Worm (Caenorhabditis elegans) whole organism, L1 larva: ENCODE results near the gene lin-36.
A peak's percentile ranks its signal among the peaks of the same experiment; 100 is the strongest.

Experiments used
- C04F5.9 ChIP-seq: sonication (generic microtip); optimal IDR thresholded peaks from 2 replicates; lab custom pipeline; 2016; ENCODE audit warnings: missing genetic modification characterization, missing compliant biosample characterization
- Y116A8C.19 ChIP-seq: sonication (generic microtip); optimal IDR thresholded peaks from 2 replicates; lab custom pipeline; 2016; ENCODE audit warnings: missing compliant biosample characterization, missing genetic modification characterization, borderline replicate concordance
- aly-2 ChIP-seq: fragments of 150-350 bp; optimal IDR thresholded peaks from 2 replicates; lab custom pipeline; 2014; ENCODE audit warnings: missing biosample characterization, missing genetic modification characterization
- ama-1 ChIP-seq: fragments of 150-350 bp; optimal IDR thresholded peaks from 2 replicates; lab custom pipeline; 2014
- blmp-1 ChIP-seq: fragments of 150-350 bp; optimal IDR thresholded peaks from 2 replicates; lab custom pipeline; 2014; ENCODE audit warnings: missing biosample characterization, missing genetic modification characterization
- ceh-82 ChIP-seq, 3 experiments: fragments of 150-350 bp in 1 of 3; sonication (generic microtip) in 2 of 3; optimal IDR thresholded peaks; 2 replicates each; lab custom pipeline; 2014 to 2017; ENCODE audit warnings: missing biosample characterization in 3 of 3, missing genetic modification characterization in 3 of 3
- ceh-88 ChIP-seq: fragments of 200-800 bp; sonication (Bioruptor generic); IDR thresholded peaks from 2 replicates; pipeline ENCODE4 v1.3.6; 2022; ENCODE audit warnings: missing genetic modification characterization, missing compliant biosample characterization
- ces-1 ChIP-seq: fragments of 150-350 bp; optimal IDR thresholded peaks from 2 replicates; lab custom pipeline; 2014; ENCODE audit warnings: missing biosample characterization, missing genetic modification reagents, missing genetic modification characterization
- dpl-1 ChIP-seq, 3 experiments: fragments of 150-350 bp in 2 of 3; sonication (generic microtip) in 1 of 3; optimal IDR thresholded peaks; 2 replicates each; lab custom pipeline; 2014 to 2017; ENCODE audit warnings: missing biosample characterization in 3 of 3, missing genetic modification characterization in 3 of 3, missing genetic modification reagents in 3 of 3
- dsc-1 ChIP-seq: sonication (generic microtip); optimal IDR thresholded peaks from 2 replicates; lab custom pipeline; 2016; ENCODE audit warnings: mild to moderate bottlenecking, missing genetic modification characterization, missing compliant biosample characterization
- efl-1 ChIP-seq, 4 experiments: fragments of 150-350 bp; optimal IDR thresholded peaks in 3 of 4; peaks in 1 of 4; 1 replicate in 1 of 4; 2 replicates in 3 of 4; lab custom pipeline; 2014; ENCODE audit warnings: missing biosample characterization in 2 of 4, missing genetic modification characterization in 2 of 4, missing genetic modification reagents in 2 of 4
- elt-3 ChIP-seq, 6 experiments: fragments of 150-350 bp in 1 of 6; sonication (generic microtip); optimal IDR thresholded peaks; 2 replicates each; lab custom pipeline; 2017 to 2018; ENCODE audit warnings: missing biosample characterization in 6 of 6, missing genetic modification characterization in 6 of 6, inconsistent platforms in 1 of 6
- fkh-10 ChIP-seq: sonication (generic microtip); optimal IDR thresholded peaks from 2 replicates; lab custom pipeline; 2017; ENCODE audit warnings: missing biosample characterization, missing genetic modification reagents, missing genetic modification characterization
- fkh-8 ChIP-seq: sonication (generic microtip); optimal IDR thresholded peaks from 2 replicates; lab custom pipeline; 2016; ENCODE audit warnings: mild to moderate bottlenecking, missing genetic modification characterization, missing compliant biosample characterization
- hpl-2 ChIP-seq: fragments of 150-350 bp; optimal IDR thresholded peaks from 2 replicates; lab custom pipeline; 2014; ENCODE audit warnings: missing biosample characterization, missing genetic modification reagents, missing genetic modification characterization
- isw-1 ChIP-seq: fragments of 200-800 bp; sonication (Bioruptor generic); IDR thresholded peaks from 2 replicates; pipeline ENCODE4 v1.3.6; 2022; ENCODE audit warnings: missing genetic modification characterization, missing compliant biosample characterization
- jun-1 ChIP-seq: fragments of 150-350 bp; optimal IDR thresholded peaks from 2 replicates; lab custom pipeline; 2014; ENCODE audit warnings: missing biosample characterization, missing genetic modification reagents, missing genetic modification characterization
- lin-14 ChIP-seq: fragments of 200-800 bp; sonication (Bioruptor generic); optimal IDR thresholded peaks from 2 replicates; lab custom pipeline; 2018; ENCODE audit warnings: mild to moderate bottlenecking, missing genetic modification characterization, moderate library complexity, missing compliant biosample characterization
- lin-35 ChIP-seq, 2 experiments: fragments of 150-350 bp; optimal IDR thresholded peaks; 2 replicates each; lab custom pipeline; 2014; ENCODE audit warnings: missing biosample characterization in 2 of 2, missing genetic modification characterization in 2 of 2, missing genetic modification reagents in 2 of 2
- lin-39 ChIP-seq: fragments of 150-350 bp; optimal IDR thresholded peaks from 2 replicates; lab custom pipeline; 2014; ENCODE audit warnings: missing biosample characterization, missing genetic modification reagents, missing genetic modification characterization
- lsy-2 ChIP-seq, 2 experiments: fragments of 150-350 bp; optimal IDR thresholded peaks; 2 replicates each; lab custom pipeline; 2014; ENCODE audit warnings: missing biosample characterization in 2 of 2, missing genetic modification characterization in 2 of 2
- mef-2 ChIP-seq: fragments of 150-350 bp; optimal IDR thresholded peaks from 2 replicates; lab custom pipeline; 2014; ENCODE audit warnings: missing biosample characterization, missing genetic modification characterization
- mep-1 ChIP-seq: fragments of 150-350 bp; optimal IDR thresholded peaks from 2 replicates; lab custom pipeline; 2014; ENCODE audit warnings: missing biosample characterization, missing genetic modification characterization
- nhr-19 ChIP-seq: fragments of 200-800 bp; sonication (Bioruptor generic); conservative IDR thresholded peaks from 2 replicates; pipeline ENCODE4 v1.3.6; 2022; ENCODE audit warnings: missing genetic modification characterization, missing compliant biosample characterization
- nhr-237 ChIP-seq: fragments of 150-350 bp; optimal IDR thresholded peaks from 2 replicates; lab custom pipeline; 2014; ENCODE audit warnings: missing biosample characterization, missing genetic modification characterization
- nhr-47 ChIP-seq: sonication (generic microtip); optimal IDR thresholded peaks from 2 replicates; lab custom pipeline; 2016; ENCODE audit warnings: mild to moderate bottlenecking, missing genetic modification characterization, moderate library complexity, missing compliant biosample characterization
- nhr-77 ChIP-seq: fragments of 150-350 bp; optimal IDR thresholded peaks from 2 replicates; lab custom pipeline; 2014; ENCODE audit warnings: missing biosample characterization, missing genetic modification characterization
- nhr-85 ChIP-seq: sonication (generic microtip); peaks from one replicate; lab custom pipeline; 2016; ENCODE audit warnings: missing genetic modification characterization, inconsistent platforms, missing compliant biosample characterization
- pag-3 ChIP-seq: sonication (generic microtip); optimal IDR thresholded peaks from 2 replicates; lab custom pipeline; 2017; ENCODE audit warnings: missing genetic modification characterization, mild to moderate bottlenecking, missing compliant biosample characterization, antibody characterized with exemption, borderline replicate concordance; ENCODE audit not compliant: insufficient read depth
- pqm-1 ChIP-seq: sonication (generic microtip); optimal IDR thresholded peaks from 3 replicates; lab custom pipeline; 2017; ENCODE audit warnings: missing biosample characterization, missing genetic modification characterization
- rnt-1 ChIP-seq: sonication (generic microtip); optimal IDR thresholded peaks from 2 replicates; lab custom pipeline; 2016; ENCODE audit warnings: mild to moderate bottlenecking, missing genetic modification characterization, moderate library complexity, missing compliant biosample characterization
- snpc-4 ChIP-seq: fragments of 150-350 bp; optimal IDR thresholded peaks from 2 replicates; lab custom pipeline; 2014; ENCODE audit warnings: missing biosample characterization, missing genetic modification characterization
- swsn-7 ChIP-seq: sonication (generic microtip); optimal IDR thresholded peaks from 2 replicates; lab custom pipeline; 2016; ENCODE audit warnings: missing genetic modification characterization, missing compliant biosample characterization
- unc-130 ChIP-seq: fragments of 150-350 bp; optimal IDR thresholded peaks from 2 replicates; lab custom pipeline; 2017; ENCODE audit warnings: missing biosample characterization, missing genetic modification characterization, inconsistent platforms
- unc-30 ChIP-seq: sonication (generic microtip); optimal IDR thresholded peaks from 2 replicates; lab custom pipeline; 2017; ENCODE audit warnings: missing biosample characterization, missing genetic modification characterization
- unc-86 ChIP-seq: sonication (generic microtip); optimal IDR thresholded peaks from 2 replicates; lab custom pipeline; 2016; ENCODE audit warnings: missing genetic modification characterization, missing compliant biosample characterization
- xbp-1 ChIP-seq: sonication (generic microtip); optimal IDR thresholded peaks from 2 replicates; lab custom pipeline; 2016; ENCODE audit warnings: missing genetic modification characterization, missing compliant biosample characterization
- ztf-11 ChIP-seq, 2 experiments: sonication (generic microtip); optimal IDR thresholded peaks; 2 replicates each; lab custom pipeline; 2016 to 2017; ENCODE audit warnings: missing genetic modification characterization in 2 of 2, missing biosample characterization in 1 of 2, missing compliant biosample characterization in 1 of 2

lin-36 gene

ce11 chrIII:7978723-7979122 is 42.0 kb downstream of the lin-36 start (continued):
- peak; percentile 20 to 46 (median 26) for TF ChIP-seq dpl-1 (GFP tag; optimal IDR thresholded peaks at IDR 0.05; lab: Kevin White, UChicago)
- TF ChIP-seq ztf-11 (tag; optimal IDR thresholded peaks at IDR 0.05; lab: Kevin White, UChicago), result no peak
- TF ChIP-seq ceh-82 (tag; optimal IDR thresholded peaks at IDR 0.05; lab: Kevin White, UChicago), result peak; percentile 2 to 31 (median 5)
- TF ChIP-seq pag-3 (tag; lab: Kevin White, UChicago), result no peak
- peak; percentile 57 to 67 for TF ChIP-seq lsy-2 (tag; optimal IDR thresholded peaks at IDR 0.05; lab: Kevin White, UChicago)
- peak; percentile 59 for TF ChIP-seq swsn-7
- no peak for TF ChIP-seq fkh-10 (GFP tag; lab: Kevin White, UChicago)
- no peak for TF ChIP-seq nhr-237 (tag; lab: Kevin White, UChicago)
- TF ChIP-seq elt-3 (tag; optimal IDR thresholded peaks at IDR 0.05; lab: Kevin White, UChicago), result peak in 1 of 6 experiments; percentile 57
- peak; percentile 38 to 68 for TF ChIP-seq lin-35 (GFP tag; optimal IDR thresholded peaks at IDR 0.05; lab: Kevin White, UChicago)
- no peak for TF ChIP-seq mef-2 (tag; lab: Kevin White, UChicago)
- no peak for TF ChIP-seq isw-1
- no peak for TF ChIP-seq unc-30 (tag; lab: Kevin White, UChicago)
- TF ChIP-seq rnt-1 (tag; lab: Kevin White, UChicago), result peak; percentile 57
- TF ChIP-seq snpc-4 (tag; lab: Kevin White, UChicago), result peak; percentile 3
- peak; percentile 27; the same call in 1 of the 2 replicates for TF ChIP-seq ceh-88 (GFP tag; lab: Robert Waterston, UW)
- no peak for TF ChIP-seq fkh-8 (tag; lab: Kevin White, UChicago)
- TF ChIP-seq unc-130 (tag; lab: Kevin White, UChicago), result peak; percentile 3
- peak; percentile 26 for TF ChIP-seq jun-1
- peak; percentile 46 for TF ChIP-seq blmp-1 (tag; lab: Kevin White, UChicago)
- peak; percentile 61 for TF ChIP-seq nhr-77 (tag; lab: Kevin White, UChicago)
- peak; percentile 60 for TF ChIP-seq nhr-47 (tag; lab: Kevin White, UChicago)
- TF ChIP-seq xbp-1, result peak; percentile 37
- no peak for TF ChIP-seq Y116A8C.19 (tag; lab: Kevin White, UChicago)
- peak; percentile 86 for TF ChIP-seq lin-14 (GFP tag; lab: Kevin White, UChicago)

DNA sequence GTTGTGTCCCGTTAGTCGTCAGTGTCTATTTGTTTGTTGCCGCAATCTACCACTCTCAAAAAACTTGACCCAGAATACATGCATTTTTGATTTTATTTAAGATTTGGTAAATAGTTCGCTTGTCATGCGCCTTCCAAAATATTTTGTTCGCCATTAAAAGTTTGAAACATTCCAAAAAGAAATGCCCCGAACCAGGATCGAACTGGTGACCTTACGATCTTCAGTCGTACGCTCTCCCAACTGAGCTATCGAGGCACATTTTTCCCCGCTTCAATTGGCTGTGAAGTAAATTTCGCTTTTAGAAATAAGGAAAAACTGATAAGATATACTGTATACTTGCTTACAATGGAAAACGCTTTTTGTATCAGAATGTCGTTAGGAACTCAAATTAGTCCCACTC is 42.4 kb downstream of the lin-36 start:
- TF ChIP-seq lin-39 (tag; lab: Kevin White, UChicago), result no peak
- no peak for TF ChIP-seq efl-1 (optimal IDR thresholded peaks at IDR 0.05; lab: Kevin White, UChicago)
- peak in 1 of 2 experiments; percentile 40 for TF ChIP-seq efl-1 (GFP tag; optimal IDR thresholded peaks at IDR 0.05 in 1 of 2; lab: Kevin White, UChicago)
- TF ChIP-seq hpl-2 (GFP tag; lab: Kevin White, UChicago), result no peak
- TF ChIP-seq unc-86 (tag; lab: Kevin White, UChicago), result no peak
- TF ChIP-seq mep-1 (tag; lab: Kevin White, UChicago), result peak; percentile 4
- no peak for TF ChIP-seq ztf-11 (tag; optimal IDR thresholded peaks at IDR 0.05; lab: Kevin White, UChicago)
- TF ChIP-seq dsc-1 (tag; lab: Kevin White, UChicago), result no peak

DNA sequence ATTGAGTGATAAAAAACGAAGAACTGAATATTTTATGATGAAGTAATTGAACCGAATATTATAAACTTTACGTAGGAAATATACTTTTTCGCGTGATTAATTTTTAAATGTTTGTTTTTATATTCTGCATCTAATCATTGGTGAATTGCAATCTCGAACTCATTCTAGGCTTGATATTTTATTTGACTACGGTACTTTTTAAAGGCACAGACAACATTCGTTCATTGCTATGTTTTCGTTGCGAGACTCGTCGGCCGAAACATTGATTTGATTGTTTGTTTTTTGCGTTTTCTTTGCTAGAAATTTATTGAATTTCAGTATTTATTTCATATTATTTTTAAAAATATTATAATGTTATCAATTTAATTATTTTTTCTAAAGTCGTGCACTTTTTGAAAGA is 42.9 kb downstream of the lin-36 start, which contains the start of gene C06G4.4:
C06G4.4 (minus strand) TSS at position 36 of the 400 bp plus-strand sequence.
- TF ChIP-seq aly-2 (tag; lab: Kevin White, UChicago) (no peak), ceh-82 (tag; optimal IDR thresholded peaks at IDR 0.05; lab: Kevin White, UChicago) (no peak), C04F5.9 (no peak), ces-1 (GFP tag; lab: Kevin White, UChicago) (no peak), nhr-19 (no peak)

DNA sequence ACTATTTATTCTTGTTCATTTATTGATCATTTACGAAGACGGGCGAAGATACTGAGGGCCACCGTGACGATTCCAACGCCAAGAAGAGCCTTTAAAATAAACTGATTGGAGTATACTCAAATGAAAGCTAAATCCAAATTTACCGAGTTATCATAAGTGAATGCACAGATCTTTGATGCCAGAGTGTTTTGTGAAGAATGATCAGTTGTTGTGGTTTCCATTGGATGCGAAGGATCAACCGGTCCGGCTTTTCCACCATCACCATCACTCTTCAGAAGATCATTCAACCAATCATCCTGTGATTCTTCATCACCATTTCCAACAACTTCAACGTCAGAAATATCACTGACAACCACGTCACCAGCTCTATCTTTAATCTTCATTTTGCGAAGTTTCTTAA is 43.4 kb downstream of the lin-36 start:
- TF ChIP-seq lin-35 (GFP tag; optimal IDR thresholded peaks at IDR 0.05; lab: Kevin White, UChicago) (peak in 1 of 2 experiments; percentile 9), aly-2 (tag; lab: Kevin White, UChicago) (peak; percentile 64), pqm-1 (no peak), ama-1 (peak; percentile 45), nhr-47 (tag; lab: Kevin White, UChicago) (no peak), nhr-85 (tag; lab: Kevin White, UChicago) (peak; percentile 13), dsc-1 (tag; lab: Kevin White, UChicago) (peak; percentile 3)
